Fruit fly (Drosophila melanogaster) whole organism, embryonic: Measurements from ENCODE around the gene RpS25.

Experiments
- Abd-B ChIP-seq: fragments of 200-800 bp; sonication (Bioruptor generic); optimal IDR thresholded peaks from 2 replicates; lab custom pipeline; 2018; ENCODE audit warnings: missing biosample characterization, mild to moderate bottlenecking, missing genetic modification characterization, moderate library complexity
- Antp ChIP-seq: fragments of 200-800 bp; sonication (Bioruptor generic); optimal IDR thresholded peaks from 3 replicates; lab custom pipeline; 2016; ENCODE audit warnings: missing biosample characterization, missing genetic modification characterization
- B-H1 ChIP-seq: fragments of 200-800 bp; sonication (Bioruptor generic); IDR thresholded peaks from 3 replicates; pipeline ENCODE4 v1.3.6; 2022; ENCODE audit warnings: missing biosample characterization, missing genetic modification characterization
- Bdp1 ChIP-seq: fragments of 200-800 bp; sonication (Bioruptor generic); optimal IDR thresholded peaks from 3 replicates; lab custom pipeline; 2016; ENCODE audit warnings: missing biosample characterization, missing genetic modification characterization
- Bgb ChIP-seq: fragments of 200-800 bp; sonication (Bioruptor generic); IDR thresholded peaks from 2 replicates; pipeline ENCODE4 v1.3.6; 2022; ENCODE audit warnings: missing biosample characterization, missing genetic modification characterization; ENCODE audit not compliant: partially characterized antibody
- Blimp-1 ChIP-seq: fragments of 200-800 bp; sonication (Bioruptor generic); optimal IDR thresholded peaks from 3 replicates; lab custom pipeline; 2018; ENCODE audit warnings: missing biosample characterization, missing genetic modification characterization, mild to moderate bottlenecking, moderate library complexity, missing genetic modification reagents
- BtbVII ChIP-seq: fragments of 200-800 bp; sonication (Bioruptor generic); optimal IDR thresholded peaks from 3 replicates; lab custom pipeline; 2017; ENCODE audit warnings: missing biosample characterization, mild to moderate bottlenecking, missing genetic modification characterization
- Bteb2 ChIP-seq: fragments of 200-800 bp; sonication (Bioruptor generic); optimal IDR thresholded peaks from 2 replicates; lab custom pipeline; 2016; ENCODE audit warnings: missing biosample characterization, missing genetic modification characterization
- CG10654 ChIP-seq: fragments of 200-800 bp; sonication (Bioruptor generic); optimal IDR thresholded peaks from 2 replicates; lab custom pipeline; 2016; ENCODE audit warnings: missing biosample characterization, missing genetic modification characterization
- CG11093 ChIP-seq: fragments of 200-800 bp; sonication (Bioruptor generic); IDR thresholded peaks from 3 replicates; pipeline ENCODE4 v1.3.6; 2022; ENCODE audit warnings: missing biosample characterization, missing genetic modification characterization
- CG11560 ChIP-seq: fragments of 200-800 bp; sonication (Bioruptor generic); IDR thresholded peaks from 3 replicates; pipeline ENCODE4 v1.3.6; 2022; ENCODE audit warnings: missing biosample characterization, missing genetic modification characterization
- CG12942 ChIP-seq: fragments of 200-800 bp; sonication (Bioruptor generic); optimal IDR thresholded peaks from 3 replicates; lab custom pipeline; 2016; ENCODE audit warnings: missing biosample characterization, missing genetic modification characterization
- CG15011 ChIP-seq: fragments of 200-800 bp; sonication (Bioruptor generic); optimal IDR thresholded peaks from 3 replicates; lab custom pipeline; 2018; ENCODE audit warnings: missing biosample characterization, mild to moderate bottlenecking, missing genetic modification characterization
- CG15479 ChIP-seq: fragments of 200-800 bp; sonication (Bioruptor generic); optimal IDR thresholded peaks from 3 replicates; lab custom pipeline; 2019; ENCODE audit warnings: missing biosample characterization, mild to moderate bottlenecking, missing genetic modification characterization, moderate library complexity
- CG17361 ChIP-seq: fragments of 200-800 bp; sonication (Bioruptor generic); IDR thresholded peaks from 3 replicates; pipeline ENCODE4 v1.3.6; 2022; ENCODE audit warnings: missing biosample characterization, missing genetic modification characterization
- CG18011 ChIP-seq: fragments of 200-800 bp; sonication (Bioruptor generic); optimal IDR thresholded peaks from 2 replicates; lab custom pipeline; 2017; ENCODE audit warnings: missing biosample characterization, missing genetic modification characterization, mild to moderate bottlenecking, moderate library complexity, missing genotype
- CG18599 ChIP-seq: fragments of 200-800 bp; sonication (Bioruptor generic); optimal IDR thresholded peaks from 3 replicates; lab custom pipeline; 2017; ENCODE audit warnings: missing biosample characterization, missing genetic modification characterization, mild to moderate bottlenecking, moderate library complexity, missing genetic modification reagents
- CG18764 ChIP-seq: fragments of 200-800 bp; sonication (Bioruptor generic); optimal IDR thresholded peaks from 3 replicates; lab custom pipeline; 2016; ENCODE audit warnings: missing biosample characterization, missing genetic modification characterization
- CG3163 ChIP-seq: fragments of 200-800 bp; sonication (Bioruptor generic); optimal IDR thresholded peaks from 3 replicates; lab custom pipeline; 2016; ENCODE audit warnings: missing biosample characterization, missing genetic modification characterization
- CG43689 ChIP-seq: fragments of 200-800 bp; sonication (Bioruptor generic); IDR thresholded peaks from 2 replicates; pipeline ENCODE4 v1.3.6; 2022; ENCODE audit warnings: missing biosample characterization, missing genetic modification characterization
- CG4404 ChIP-seq: fragments of 200-800 bp; sonication (Bioruptor generic); IDR thresholded peaks from 2 replicates; pipeline ENCODE4 v1.3.6; 2022; ENCODE audit warnings: missing biosample characterization, missing genetic modification characterization
- CG4424 ChIP-seq: fragments of 200-800 bp; sonication (Bioruptor generic); optimal IDR thresholded peaks from 3 replicates; lab custom pipeline; 2016; ENCODE audit warnings: missing biosample characterization, missing genetic modification characterization
- CG6683 ChIP-seq: fragments of 200-800 bp; sonication (Bioruptor generic); optimal IDR thresholded peaks from 2 replicates; lab custom pipeline; 2017; ENCODE audit warnings: missing biosample characterization, mild to moderate bottlenecking, missing genetic modification characterization, missing genetic modification reagents
- CG7372 ChIP-seq: fragments of 200-800 bp; sonication (Bioruptor generic); IDR thresholded peaks from 2 replicates; pipeline ENCODE4 v1.3.6; 2022; ENCODE audit warnings: missing biosample characterization, missing genetic modification characterization
- CG7963 ChIP-seq: fragments of 200-800 bp; sonication (Bioruptor generic); IDR thresholded peaks from 3 replicates; pipeline ENCODE4 v1.3.6; 2022; ENCODE audit warnings: missing biosample characterization, missing genetic modification characterization; ENCODE audit not compliant: partially characterized antibody
- Dad ChIP-seq: fragments of 200-800 bp; sonication (Bioruptor generic); optimal IDR thresholded peaks from 3 replicates; lab custom pipeline; 2016; ENCODE audit warnings: missing biosample characterization, missing genetic modification characterization
- Ets65A ChIP-seq: fragments of 200-800 bp; sonication (Bioruptor generic); peaks from one replicate; lab custom pipeline; 2016; ENCODE audit warnings: missing biosample characterization, missing genetic modification characterization
- Fer2 ChIP-seq: fragments of 200-800 bp; sonication (Bioruptor generic); optimal IDR thresholded peaks from 2 replicates; lab custom pipeline; 2018; ENCODE audit warnings: missing biosample characterization, mild to moderate bottlenecking, missing genetic modification characterization, moderate library complexity
- H15 ChIP-seq: fragments of 200-800 bp; sonication (Bioruptor generic); IDR thresholded peaks from 3 replicates; pipeline ENCODE4 v1.3.6; 2022; ENCODE audit warnings: missing biosample characterization, missing genetic modification characterization
- Kr ChIP-seq: fragments of 200-800 bp; sonication (Bioruptor generic); optimal IDR thresholded peaks from 2 replicates; lab custom pipeline; 2017; ENCODE audit warnings: missing biosample characterization, mild to moderate bottlenecking, missing genetic modification characterization
- NK7.1 ChIP-seq: fragments of 200-800 bp; sonication (Bioruptor generic); optimal IDR thresholded peaks from 3 replicates; lab custom pipeline; 2016; ENCODE audit warnings: missing biosample characterization, missing genetic modification characterization
- Nf-YA ChIP-seq: fragments of 200-800 bp; sonication (Bioruptor generic); IDR thresholded peaks from 2 replicates; pipeline ENCODE4 v1.3.6; 2022; ENCODE audit warnings: missing biosample characterization, missing genetic modification characterization
- PHDP ChIP-seq: fragments of 200-800 bp; sonication (Bioruptor generic); optimal IDR thresholded peaks from 3 replicates; lab custom pipeline; 2018; ENCODE audit warnings: missing biosample characterization, mild to moderate bottlenecking, missing genetic modification characterization, moderate library complexity
- Rfx ChIP-seq: fragments of 200-800 bp; sonication (Bioruptor generic); IDR thresholded peaks from 2 replicates; pipeline ENCODE4 v1.3.6; 2022; ENCODE audit warnings: missing biosample characterization, missing genetic modification characterization
- Six4 ChIP-seq: fragments of 200-800 bp; sonication (Bioruptor generic); optimal IDR thresholded peaks from 2 replicates; lab custom pipeline; 2016; ENCODE audit warnings: missing biosample characterization, missing genetic modification characterization
- Tbp ChIP-seq: fragments of >200 bp; optimal IDR thresholded peaks from 2 replicates; lab custom pipeline; 2018; ENCODE audit warnings: missing biosample characterization, missing genetic modification characterization
- abd-A ChIP-seq: fragments of 200-800 bp; sonication (Bioruptor generic); optimal IDR thresholded peaks from 3 replicates; lab custom pipeline; 2019; ENCODE audit warnings: missing biosample characterization, mild to moderate bottlenecking, missing genetic modification characterization, moderate library complexity
- btn ChIP-seq: fragments of 200-800 bp; sonication (Bioruptor generic); optimal IDR thresholded peaks from 2 replicates; lab custom pipeline; 2016; ENCODE audit warnings: missing biosample characterization, missing genetic modification characterization
- croc ChIP-seq: fragments of 200-800 bp; sonication (Bioruptor generic); conservative IDR thresholded peaks from 3 replicates; pipeline ENCODE4 v1.3.6; 2022; ENCODE audit warnings: missing biosample characterization, missing genetic modification characterization
- disco-r ChIP-seq: fragments of 200-800 bp; sonication (Bioruptor generic); optimal IDR thresholded peaks from 2 replicates; lab custom pipeline; 2016; ENCODE audit warnings: missing biosample characterization, missing genetic modification characterization
- dm ChIP-seq: fragments of 200-800 bp; sonication (Bioruptor generic); optimal IDR thresholded peaks from 3 replicates; lab custom pipeline; 2016; ENCODE audit warnings: missing biosample characterization, missing genetic modification characterization
- en ChIP-seq: fragments of 200-800 bp; sonication (Bioruptor generic); optimal IDR thresholded peaks from 2 replicates; lab custom pipeline; 2016; ENCODE audit warnings: missing biosample characterization, missing genetic modification characterization
- gem ChIP-seq: fragments of 200-800 bp; sonication (Bioruptor generic); optimal IDR thresholded peaks from 2 replicates; lab custom pipeline; 2019; ENCODE audit warnings: missing biosample characterization, mild to moderate bottlenecking, missing genetic modification characterization, moderate library complexity
- kay ChIP-seq: fragments of 200-800 bp; sonication (Bioruptor generic); optimal IDR thresholded peaks from 2 replicates; lab custom pipeline; 2016; ENCODE audit warnings: missing biosample characterization, missing genetic modification characterization
- lab ChIP-seq: fragments of 200-800 bp; sonication (Bioruptor generic); optimal IDR thresholded peaks from 3 replicates; lab custom pipeline; 2017; ENCODE audit warnings: missing biosample characterization, missing genetic modification characterization, mild to moderate bottlenecking, moderate library complexity, missing genetic modification reagents
- maf-S ChIP-seq: fragments of 200-800 bp; sonication (Bioruptor generic); optimal IDR thresholded peaks from 2 replicates; lab custom pipeline; 2016; ENCODE audit warnings: missing biosample characterization, missing genetic modification characterization
- nerfin-1 ChIP-seq: fragments of 200-800 bp; sonication (Bioruptor generic); optimal IDR thresholded peaks from 3 replicates; lab custom pipeline; 2019; ENCODE audit warnings: missing biosample characterization, mild to moderate bottlenecking, missing genetic modification characterization, moderate library complexity
- pan ChIP-seq, 4 experiments: fragments of >200 bp in 3 of 4; fragments of 200-800 bp in 1 of 4; sonication (Bioruptor generic) in 1 of 4; optimal IDR thresholded peaks in 3 of 4; IDR thresholded peaks in 1 of 4; 2 replicates each; pipeline versions ENCODE4 v1.3.6 to Lab custom; 2017 to 2022; ENCODE audit warnings: missing biosample characterization in 2 of 4, missing genetic modification characterization in 2 of 4, mixed read lengths in 1 of 4
- tll ChIP-seq, 2 experiments: fragments of 200-800 bp in 1 of 2; fragments of >200 bp in 1 of 2; sonication (Bioruptor generic) in 1 of 2; optimal IDR thresholded peaks; 2 replicates each; lab custom pipeline; 2017 to 2019; ENCODE audit warnings: missing biosample characterization in 2 of 2, missing genetic modification characterization in 2 of 2, mild to moderate bottlenecking in 1 of 2, moderate library complexity in 1 of 2
- trh ChIP-seq: fragments of 200-800 bp; sonication (Bioruptor generic); optimal IDR thresholded peaks from 2 replicates; lab custom pipeline; 2016; ENCODE audit warnings: missing biosample characterization, missing genetic modification characterization

Gene RpS25

dm6 chr3R:11200885-11201421 is 15.1 kb downstream of the RpS25 start (continued):
- TF ChIP-seq PHDP: peak; percentile 66
- peak; percentile 13 for TF ChIP-seq NK7.1 (GFP tag; lab: Kevin White, UChicago)
- TF ChIP-seq kay (GFP tag; lab: Kevin White, UChicago): peak; percentile 53
- TF ChIP-seq CG4404: no peak
- no peak for TF ChIP-seq CG15479 (GFP tag; lab: Kevin White, UChicago)
- peak; percentile 25 for TF ChIP-seq Six4 (GFP tag; lab: Kevin White, UChicago)
- no peak for TF ChIP-seq Ets65A (GFP tag; lab: Kevin White, UChicago)
- TF ChIP-seq Kr: no peak
- TF ChIP-seq disco-r (GFP tag; lab: Kevin White, UChicago): no peak
- TF ChIP-seq en: no peak
- TF ChIP-seq trh (GFP tag; lab: Kevin White, UChicago): no peak
- no peak for TF ChIP-seq abd-A (tag; lab: Kevin White, UChicago)
- no peak for TF ChIP-seq CG7963 (GFP tag; lab: Robert Waterston, UW)
- TF ChIP-seq Bteb2: no peak
- TF ChIP-seq H15: peak; percentile 55; the same call in 2 of the 3 replicates
- TF ChIP-seq Nf-YA (GFP tag; lab: Robert Waterston, UW): no peak
- TF ChIP-seq pan (optimal IDR thresholded peaks at IDR 0.05; lab: Kevin White, UChicago): no peak
- TF ChIP-seq pan (GFP tag; optimal IDR thresholded peaks at IDR 0.05 in 1 of 2, IDR thresholded peaks at IDR 0.05 in 1 of 2): peak in 1 of 2 experiments; percentile 69
- TF ChIP-seq nerfin-1 (tag; lab: Kevin White, UChicago): no peak
- TF ChIP-seq CG7372 (GFP tag; lab: Robert Waterston, UW): no peak
- TF ChIP-seq lab (GFP tag; lab: Kevin White, UChicago): peak; percentile 81
- TF ChIP-seq tll (GFP tag; optimal IDR thresholded peaks at IDR 0.05; lab: Kevin White, UChicago): no peak
- no peak for TF ChIP-seq Antp (GFP tag; lab: Kevin White, UChicago)
- no peak for TF ChIP-seq croc
- TF ChIP-seq Tbp (GFP tag; lab: Kevin White, UChicago): no peak
- TF ChIP-seq CG18599 (GFP tag; lab: Kevin White, UChicago): peak; percentile 82
- peak; percentile 82 for TF ChIP-seq gem (tag; lab: Kevin White, UChicago)
- TF ChIP-seq Dad: no peak
- TF ChIP-seq CG15011 (GFP tag; lab: Kevin White, UChicago): peak; percentile 7
- TF ChIP-seq CG6683 (GFP tag; lab: Kevin White, UChicago): no peak
- no peak for TF ChIP-seq Fer2 (tag; lab: Kevin White, UChicago)
- no peak for TF ChIP-seq Bgb (GFP tag; lab: Robert Waterston, UW)
- TF ChIP-seq CG12942: peak; percentile 38
- no peak for TF ChIP-seq btn (GFP tag; lab: Kevin White, UChicago)
- TF ChIP-seq CG11093 (GFP tag; lab: Robert Waterston, UW): no peak
- TF ChIP-seq CG4424 (GFP tag; lab: Kevin White, UChicago): peak; percentile 36
- TF ChIP-seq CG18764 (GFP tag; lab: Kevin White, UChicago): no peak
- peak; percentile 46 for TF ChIP-seq CG10654 (GFP tag; lab: Kevin White, UChicago)
- TF ChIP-seq maf-S (GFP tag; lab: Kevin White, UChicago): no peak
- TF ChIP-seq Blimp-1 (GFP tag; lab: Kevin White, UChicago): peak; percentile 39
- peak; percentile 9 for TF ChIP-seq BtbVII
- peak; percentile 40 for TF ChIP-seq Abd-B (GFP tag; lab: Kevin White, UChicago)
- TF ChIP-seq CG18011 (GFP tag; lab: Kevin White, UChicago): no peak
- TF ChIP-seq CG43689 (GFP tag; lab: Robert Waterston, UW): 0 out of 2 replicates have a peak, but pooled peaks have one; percentile 33
- no peak for TF ChIP-seq CG3163 (GFP tag; lab: Kevin White, UChicago)
- TF ChIP-seq Rfx: peak; percentile 75
- TF ChIP-seq CG11560 (tag; lab: Robert Waterston, UW): no peak
- no peak for TF ChIP-seq Bdp1 (GFP tag; lab: Kevin White, UChicago)
- TF ChIP-seq CG17361 (GFP tag; lab: Robert Waterston, UW): no peak; the same call in 2 of the 3 replicates
- no peak for TF ChIP-seq B-H1 (GFP tag; lab: Robert Waterston, UW)
- no peak for TF ChIP-seq dm (GFP tag; lab: Kevin White, UChicago)
